Fruit fly (Drosophila melanogaster) Kc167 (cell line): ENCODE measurements around the gene CG13392.

Source experiments
- h ChIP-seq: fragments of >200 bp; optimal IDR thresholded peaks from 3 replicates; lab custom pipeline; 2018; ENCODE audit warnings: missing external identifiers
- insv ChIP-seq: fragments of >200 bp; optimal IDR thresholded peaks from 3 replicates; lab custom pipeline; 2018; ENCODE audit warnings: missing external identifiers
- ttk ChIP-seq: sonication (Bioruptor generic); optimal IDR thresholded peaks from 2 replicates; lab custom pipeline; 2017; ENCODE audit warnings: missing external identifiers

dm6 chr2L:8425212-8425611 lies 42.6 kb upstream of the CG13392 start:
- TF ChIP-seq insv (lab: Kevin White, UChicago) (no peak), h (lab: Kevin White, UChicago) (no peak), ttk (lab: Kevin White, UChicago) (no peak)
